Worm (Caenorhabditis elegans) whole organism, L4 larva: ENCODE data around the gene R09B5.11.
A peak's percentile ranks its signal among the peaks of the same experiment; 100 is the strongest.

ENCODE experiments used
- F10B5.3 ChIP-seq: sonication (generic microtip); optimal IDR thresholded peaks from 2 replicates; lab custom pipeline; 2016; ENCODE audit warnings: mild to moderate bottlenecking, missing genetic modification characterization, missing compliant biosample characterization
- F26F4.8 ChIP-seq: fragments of 200-800 bp; sonication (Bioruptor generic); conservative IDR thresholded peaks from 2 replicates; pipeline ENCODE4 v1.3.6; 2022; ENCODE audit warnings: missing genetic modification characterization, missing compliant biosample characterization
- F44E2.7 ChIP-seq: fragments of 200-800 bp; sonication (Bioruptor generic); IDR thresholded peaks from 2 replicates; pipeline ENCODE4 v2.1.2; 2022; ENCODE audit warnings: missing genetic modification characterization, missing compliant biosample characterization
- F49E8.2 ChIP-seq: sonication (generic microtip); optimal IDR thresholded peaks from 2 replicates; lab custom pipeline; 2016; ENCODE audit warnings: missing compliant biosample characterization, mild to moderate bottlenecking, missing genetic modification characterization, borderline replicate concordance
- T26A8.4 ChIP-seq: fragments of 200-800 bp; sonication (Bioruptor generic); IDR thresholded peaks from 2 replicates; pipeline ENCODE4 v1.3.6; 2022; ENCODE audit warnings: missing genetic modification characterization, missing compliant biosample characterization
- Y5F2A.4 ChIP-seq: fragments of 200-800 bp; sonication (Bioruptor generic); optimal IDR thresholded peaks from 2 replicates; lab custom pipeline; 2018; ENCODE audit warnings: mild to moderate bottlenecking, missing genetic modification characterization, missing compliant biosample characterization
- aha-1 ChIP-seq: fragments of 150-350 bp; peaks from one replicate; lab custom pipeline; 2014; ENCODE audit warnings: missing biosample characterization, missing genetic modification characterization
- attf-4 ChIP-seq: sonication (generic microtip); optimal IDR thresholded peaks from 3 replicates; lab custom pipeline; 2017; ENCODE audit warnings: missing biosample characterization, missing genetic modification characterization
- ceh-82 ChIP-seq: sonication (generic microtip); optimal IDR thresholded peaks from 2 replicates; lab custom pipeline; 2017; ENCODE audit warnings: missing biosample characterization, missing genetic modification characterization
- daf-19 ChIP-seq: fragments of 200-800 bp; sonication (Bioruptor generic); conservative IDR thresholded peaks from 2 replicates; pipeline ENCODE4 v1.3.6; 2022; ENCODE audit warnings: missing genetic modification characterization, missing compliant biosample characterization
- dve-1 ChIP-seq: sonication (generic microtip); optimal IDR thresholded peaks from 2 replicates; lab custom pipeline; 2017; ENCODE audit warnings: antibody characterized with exemption, mild to moderate bottlenecking, missing genetic modification characterization, missing compliant biosample characterization; ENCODE audit not compliant: insufficient read depth
- fos-1 ChIP-seq: fragments of 150-350 bp; optimal IDR thresholded peaks from 2 replicates; lab custom pipeline; 2014; ENCODE audit warnings: missing biosample characterization, missing genetic modification characterization
- hif-1 ChIP-seq, 2 experiments: sonication (generic microtip); optimal IDR thresholded peaks; 2 replicates each; lab custom pipeline; 2016 to 2017; ENCODE audit warnings: missing compliant biosample characterization in 2 of 2, missing genetic modification characterization in 2 of 2, missing genetic modification reagents in 2 of 2, missing genotype in 2 of 2, mild to moderate bottlenecking in 1 of 2
- hlh-30 ChIP-seq: sonication (generic microtip); optimal IDR thresholded peaks from 2 replicates; lab custom pipeline; 2017; ENCODE audit warnings: antibody characterized with exemption, mild to moderate bottlenecking, missing genetic modification characterization, missing compliant biosample characterization; ENCODE audit not compliant: insufficient read depth
- lin-1 ChIP-seq: fragments of 200-800 bp; sonication (Bioruptor generic); IDR thresholded peaks from 2 replicates; pipeline ENCODE4 v1.3.6; 2022; ENCODE audit warnings: missing genetic modification reagents, missing genetic modification characterization, missing compliant biosample characterization
- lir-3 ChIP-seq: sonication (generic microtip); optimal IDR thresholded peaks from 2 replicates; lab custom pipeline; 2016; ENCODE audit warnings: mild to moderate bottlenecking, missing genetic modification characterization, missing compliant biosample characterization
- mdl-1 ChIP-seq, 2 experiments: fragments of 150-350 bp in 1 of 2; sonication (generic microtip) in 1 of 2; optimal IDR thresholded peaks; 2 replicates each; lab custom pipeline; 2014 to 2017; ENCODE audit warnings: missing biosample characterization in 2 of 2, missing genetic modification characterization in 2 of 2
- mep-1 ChIP-seq: fragments of 150-350 bp; sonication (generic microtip); optimal IDR thresholded peaks from 3 replicates; lab custom pipeline; 2014; ENCODE audit warnings: missing biosample characterization, missing genetic modification characterization
- mxl-3 ChIP-seq: fragments of 200-800 bp; sonication (Bioruptor generic); optimal IDR thresholded peaks from 2 replicates; lab custom pipeline; 2018; ENCODE audit warnings: mild to moderate bottlenecking, missing genetic modification characterization, missing compliant biosample characterization
- nhr-10 ChIP-seq: fragments of 150-350 bp; optimal IDR thresholded peaks from 2 replicates; lab custom pipeline; 2014; ENCODE audit warnings: missing biosample characterization, missing genetic modification characterization
- nhr-11 ChIP-seq: fragments of 150-350 bp; optimal IDR thresholded peaks from 2 replicates; lab custom pipeline; 2014; ENCODE audit warnings: missing biosample characterization, missing genetic modification characterization
- nhr-111 ChIP-seq: fragments of 200-800 bp; sonication (Bioruptor generic); optimal IDR thresholded peaks from 2 replicates; lab custom pipeline; 2018; ENCODE audit warnings: mild to moderate bottlenecking, missing genetic modification characterization, missing compliant biosample characterization
- nhr-28 ChIP-seq: fragments of 150-350 bp; optimal IDR thresholded peaks from 2 replicates; lab custom pipeline; 2014; ENCODE audit warnings: missing biosample characterization, missing genetic modification characterization
- nhr-41 ChIP-seq: fragments of 200-800 bp; sonication (Bioruptor generic); IDR thresholded peaks from 2 replicates; pipeline ENCODE4 v1.3.6; 2022; ENCODE audit warnings: missing genetic modification reagents, missing genetic modification characterization, missing compliant biosample characterization
- nhr-42 ChIP-seq: fragments of 200-800 bp; sonication (Bioruptor generic); IDR thresholded peaks from 2 replicates; pipeline ENCODE4 v1.3.6; 2022; ENCODE audit warnings: missing genetic modification characterization, missing compliant biosample characterization
- nhr-48 ChIP-seq: sonication (generic microtip); optimal IDR thresholded peaks from 2 replicates; lab custom pipeline; 2016; ENCODE audit warnings: mild to moderate bottlenecking, missing genetic modification characterization, missing compliant biosample characterization
- nhr-76 ChIP-seq: fragments of 150-350 bp; optimal IDR thresholded peaks from 2 replicates; lab custom pipeline; 2014; ENCODE audit warnings: missing biosample characterization, missing genetic modification characterization
- nhr-77 ChIP-seq: fragments of 150-350 bp; optimal IDR thresholded peaks from 2 replicates; lab custom pipeline; 2014; ENCODE audit warnings: missing biosample characterization, missing genetic modification characterization
- sdz-12 ChIP-seq: fragments of 200-800 bp; sonication (Bioruptor generic); optimal IDR thresholded peaks from 2 replicates; lab custom pipeline; 2018; ENCODE audit warnings: mild to moderate bottlenecking, missing genetic modification characterization, missing compliant biosample characterization
- skn-1 ChIP-seq: fragments of 150-350 bp; optimal IDR thresholded peaks from 2 replicates; lab custom pipeline; 2014; ENCODE audit warnings: missing biosample characterization, missing genetic modification characterization
- snpc-4 ChIP-seq: fragments of 150-350 bp; optimal IDR thresholded peaks from 2 replicates; lab custom pipeline; 2014; ENCODE audit warnings: missing biosample characterization, missing genetic modification characterization
- unc-39 ChIP-seq: sonication (generic microtip); optimal IDR thresholded peaks from 2 replicates; lab custom pipeline; 2017; ENCODE audit warnings: missing biosample characterization, missing genetic modification characterization
- unc-62 ChIP-seq, 3 experiments: fragments of 150-350 bp in 1 of 3; sonication (generic microtip); optimal IDR thresholded peaks in 2 of 3; peaks in 1 of 3; 1 replicate in 1 of 3; 2 replicates in 2 of 3; lab custom pipeline; 2014 to 2017; ENCODE audit warnings: missing biosample characterization in 3 of 3, missing genetic modification characterization in 3 of 3, missing genetic modification reagents in 3 of 3, missing genotype in 1 of 3
- zfp-2 ChIP-seq: sonication (generic microtip); optimal IDR thresholded peaks from 2 replicates; lab custom pipeline; 2016; ENCODE audit warnings: mild to moderate bottlenecking, missing genetic modification characterization, missing compliant biosample characterization
- zfp-3 ChIP-seq: fragments of 200-800 bp; sonication (Bioruptor generic); conservative IDR thresholded peaks from 2 replicates; pipeline ENCODE4 v1.3.6; 2022; ENCODE audit warnings: missing genetic modification reagents, missing genetic modification characterization, missing compliant biosample characterization
- zip-2 ChIP-seq: fragments of 150-350 bp; optimal IDR thresholded peaks from 2 replicates; lab custom pipeline; 2014; ENCODE audit warnings: missing biosample characterization, missing genetic modification characterization
- ztf-11 ChIP-seq: fragments of 150-350 bp; optimal IDR thresholded peaks from 2 replicates; lab custom pipeline; 2014; ENCODE audit warnings: missing biosample characterization, missing genetic modification characterization

The R09B5.11 gene

DNA sequence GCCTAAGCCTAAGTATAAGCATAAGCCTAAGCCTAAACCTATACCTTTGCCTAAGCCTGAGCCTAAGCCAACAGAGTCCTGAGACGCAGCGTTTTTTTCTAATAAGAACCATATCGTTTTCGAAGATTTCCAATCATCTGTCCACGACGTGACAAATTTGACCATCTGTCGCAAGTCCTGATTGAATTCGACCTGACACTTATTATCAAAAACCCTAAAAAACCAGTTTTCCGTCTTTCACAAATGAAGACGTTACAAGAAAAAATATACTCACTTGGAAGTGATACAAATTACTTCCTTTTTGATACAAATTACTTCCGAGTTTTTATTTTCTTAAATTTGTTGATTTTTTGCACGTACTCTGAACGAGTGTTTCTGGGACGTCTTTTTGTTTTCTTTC is 800 bp upstream of the R09B5.11 start:
- TF ChIP-seq hlh-30 (tag; lab: Kevin White, UChicago) (peak; percentile 6), nhr-28 (tag; lab: Kevin White, UChicago) (no peak), unc-62 (GFP tag; optimal IDR thresholded peaks at IDR 0.05 in 1 of 2; lab: Kevin White, UChicago) (peak in 1 of 2 experiments; percentile 88), unc-62 (tag; optimal IDR thresholded peaks at IDR 0.05; lab: Kevin White, UChicago) (no peak), aha-1 (peak; percentile 84)

DNA sequence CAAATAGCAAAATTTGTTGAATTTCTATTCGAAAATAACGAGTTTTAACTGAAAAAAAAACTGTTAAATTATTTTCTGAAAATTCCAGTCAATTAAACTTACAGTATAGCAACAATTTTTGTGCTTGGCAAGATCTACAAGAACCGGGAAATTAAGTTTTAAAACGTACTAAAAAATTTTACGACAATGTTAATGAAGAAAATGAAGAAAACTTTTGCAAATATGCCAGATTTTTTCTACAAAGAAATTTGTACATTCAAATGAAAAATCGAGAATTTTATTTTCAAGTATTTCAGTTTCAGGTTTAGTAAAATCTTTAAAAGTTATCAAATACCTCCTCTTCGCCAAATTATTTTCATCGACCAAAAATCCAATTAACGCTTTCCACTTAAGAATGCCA is 3.0 kb downstream of the R09B5.11 start, which contains the start of gene cnc-11:
Gene cnc-11 (plus strand): TSS at position 301 of the 400 bp plus-strand sequence.
- peak in 1 of 2 experiments; percentile 65 for TF ChIP-seq unc-62 (GFP tag; optimal IDR thresholded peaks at IDR 0.05 in 1 of 2; lab: Kevin White, UChicago)
- no peak for TF ChIP-seq unc-62 (tag; optimal IDR thresholded peaks at IDR 0.05; lab: Kevin White, UChicago)
- TF ChIP-seq nhr-111 (GFP tag; lab: Kevin White, UChicago): no peak
- no peak for TF ChIP-seq nhr-11

DNA sequence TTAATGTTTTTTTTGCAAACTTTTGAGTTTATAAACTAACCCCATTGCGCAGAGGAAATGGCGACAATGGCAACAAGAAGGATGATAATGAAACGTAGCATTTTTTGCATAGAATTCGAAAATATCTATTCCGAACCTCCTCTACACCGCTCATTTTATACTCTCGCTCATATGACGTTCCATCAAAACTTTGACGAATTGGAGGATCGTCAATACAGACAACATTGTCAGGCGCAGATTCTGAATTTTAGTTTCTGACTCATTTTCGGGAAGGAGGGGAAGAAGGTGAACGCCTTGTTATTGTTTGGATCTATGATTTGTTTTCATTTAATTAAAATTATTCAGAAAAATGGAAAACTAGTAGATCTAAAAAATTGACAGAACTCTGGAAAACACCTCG is 5.2 kb downstream of the R09B5.11 start, which contains the start of gene cnc-1:
Gene cnc-1 (minus strand): TSS at position 101 of the 400 bp plus-strand sequence.
- no peak for TF ChIP-seq snpc-4 (tag; lab: Kevin White, UChicago)
- TF ChIP-seq zfp-2: no peak
- TF ChIP-seq hif-1 (tag; optimal IDR thresholded peaks at IDR 0.05; lab: Kevin White, UChicago): no peak
- no peak for TF ChIP-seq nhr-42 (GFP tag; lab: Robert Waterston, UW)
- no peak for TF ChIP-seq attf-4 (tag; lab: Kevin White, UChicago)
- no peak for TF ChIP-seq nhr-77 (tag; lab: Kevin White, UChicago)
- no peak for TF ChIP-seq nhr-41
- no peak for TF ChIP-seq sdz-12 (GFP tag; lab: Kevin White, UChicago)
- TF ChIP-seq skn-1 (tag; lab: Kevin White, UChicago): no peak
- TF ChIP-seq nhr-48: no peak
- TF ChIP-seq zip-2 (tag; lab: Kevin White, UChicago): no peak
- no peak for TF ChIP-seq T26A8.4 (GFP tag; lab: Robert Waterston, UW)
- no peak for TF ChIP-seq unc-39
- TF ChIP-seq mxl-3 (GFP tag; lab: Kevin White, UChicago): no peak
- TF ChIP-seq lin-1: no peak
- TF ChIP-seq ztf-11: no peak
- no peak for TF ChIP-seq unc-62 (GFP tag; optimal IDR thresholded peaks at IDR 0.05 in 1 of 2; lab: Kevin White, UChicago)
- TF ChIP-seq unc-62 (tag; optimal IDR thresholded peaks at IDR 0.05; lab: Kevin White, UChicago): no peak

DNA sequence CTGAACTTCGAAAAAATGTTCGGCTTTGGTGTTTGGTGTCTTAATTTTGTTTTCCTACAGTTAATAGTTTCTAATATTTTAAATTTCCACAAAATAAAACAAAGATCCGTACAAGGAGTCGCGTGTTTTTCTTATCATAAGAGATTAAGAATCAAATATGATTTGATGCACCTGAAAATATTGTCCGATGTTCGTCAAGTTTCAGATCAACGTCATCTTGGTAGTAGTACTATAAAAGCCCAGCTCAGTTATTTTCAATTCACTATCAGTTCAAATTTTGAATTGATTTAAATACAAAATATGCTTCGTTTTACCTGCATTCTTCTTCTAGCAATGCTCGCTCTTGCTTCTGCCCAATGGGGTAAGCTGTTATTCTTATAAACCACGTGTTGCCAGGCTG is 6.1 kb downstream of the R09B5.11 start, which contains the start of gene cnc-5:
Gene cnc-5 (plus strand): TSS at position 301 of the 400 bp plus-strand sequence.
- TF ChIP-seq mxl-3 (GFP tag; lab: Kevin White, UChicago): no peak
- no peak for TF ChIP-seq nhr-76 (tag; lab: Kevin White, UChicago)
- no peak for TF ChIP-seq aha-1
- TF ChIP-seq F26F4.8: no peak
- TF ChIP-seq mdl-1 (tag; optimal IDR thresholded peaks at IDR 0.05; lab: Kevin White, UChicago): no peak
- no peak for TF ChIP-seq mep-1
- no peak for TF ChIP-seq nhr-10 (tag; lab: Kevin White, UChicago)
- no peak for TF ChIP-seq daf-19
- TF ChIP-seq fos-1: no peak
- no peak for TF ChIP-seq snpc-4 (tag; lab: Kevin White, UChicago)
- no peak for TF ChIP-seq Y5F2A.4
- no peak for TF ChIP-seq ceh-82 (tag; lab: Kevin White, UChicago)
- TF ChIP-seq lir-3 (tag; lab: Kevin White, UChicago): no peak
- TF ChIP-seq F44E2.7 (GFP tag; lab: Robert Waterston, UW): no peak
- TF ChIP-seq zfp-3 (GFP tag; lab: Robert Waterston, UW): no peak
- TF ChIP-seq unc-62 (GFP tag; optimal IDR thresholded peaks at IDR 0.05 in 1 of 2; lab: Kevin White, UChicago): no peak
- TF ChIP-seq unc-62 (tag; optimal IDR thresholded peaks at IDR 0.05; lab: Kevin White, UChicago): no peak
- TF ChIP-seq F49E8.2 (tag; lab: Kevin White, UChicago): no peak
- no peak for TF ChIP-seq attf-4 (tag; lab: Kevin White, UChicago)
- no peak for TF ChIP-seq dve-1
- TF ChIP-seq F10B5.3 (tag; lab: Kevin White, UChicago): no peak
